Worm (Caenorhabditis elegans) whole organism, L2 larva: ENCODE results near the gene osm-10.

Experiments
- egl-27 ChIP-seq: sonication (generic microtip); optimal IDR thresholded peaks from 3 replicates; lab custom pipeline; 2017; ENCODE audit warnings: missing biosample characterization, missing genetic modification reagents, missing genetic modification characterization
- nhr-77 ChIP-seq: fragments of 150-350 bp; optimal IDR thresholded peaks from 2 replicates; lab custom pipeline; 2014; ENCODE audit warnings: missing biosample characterization, missing genetic modification characterization

DNA sequence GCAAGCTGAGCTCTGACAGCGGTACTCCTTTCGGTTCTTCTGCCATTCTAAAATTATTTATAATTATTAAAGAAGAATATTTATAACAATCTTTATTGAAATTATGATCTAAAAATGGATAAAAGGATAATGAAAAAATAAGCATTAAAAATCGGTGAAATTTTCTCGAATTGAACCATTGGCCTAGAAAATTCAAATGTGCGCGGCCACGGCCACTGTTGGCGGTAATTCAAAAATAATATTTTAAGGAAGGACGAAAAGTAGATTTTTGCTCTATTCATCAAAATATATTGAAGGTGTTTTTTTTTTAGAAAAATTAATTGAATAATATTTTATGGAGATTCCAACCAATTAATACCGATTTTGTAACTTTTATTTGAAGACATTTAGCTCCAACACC, 44.2 kb upstream of the osm-10 start, which contains the start of gene pfd-5:
- TF ChIP-seq egl-27 (tag; lab: Kevin White, UChicago) (peak; percentile 33), nhr-77 (tag; lab: Kevin White, UChicago) (no peak)
